Fruit fly (Drosophila melanogaster) S2 (cell line): ENCODE data around the gene euc.

Experiments
- CG8478 ChIP-seq: fragments of >200 bp; optimal IDR thresholded peaks from 2 replicates; lab custom pipeline; 2018
- CTCF ChIP-seq, 2 experiments: fragments of >200 bp; optimal IDR thresholded peaks; 2 replicates each; lab custom pipeline; 2018

Gene euc

DNA sequence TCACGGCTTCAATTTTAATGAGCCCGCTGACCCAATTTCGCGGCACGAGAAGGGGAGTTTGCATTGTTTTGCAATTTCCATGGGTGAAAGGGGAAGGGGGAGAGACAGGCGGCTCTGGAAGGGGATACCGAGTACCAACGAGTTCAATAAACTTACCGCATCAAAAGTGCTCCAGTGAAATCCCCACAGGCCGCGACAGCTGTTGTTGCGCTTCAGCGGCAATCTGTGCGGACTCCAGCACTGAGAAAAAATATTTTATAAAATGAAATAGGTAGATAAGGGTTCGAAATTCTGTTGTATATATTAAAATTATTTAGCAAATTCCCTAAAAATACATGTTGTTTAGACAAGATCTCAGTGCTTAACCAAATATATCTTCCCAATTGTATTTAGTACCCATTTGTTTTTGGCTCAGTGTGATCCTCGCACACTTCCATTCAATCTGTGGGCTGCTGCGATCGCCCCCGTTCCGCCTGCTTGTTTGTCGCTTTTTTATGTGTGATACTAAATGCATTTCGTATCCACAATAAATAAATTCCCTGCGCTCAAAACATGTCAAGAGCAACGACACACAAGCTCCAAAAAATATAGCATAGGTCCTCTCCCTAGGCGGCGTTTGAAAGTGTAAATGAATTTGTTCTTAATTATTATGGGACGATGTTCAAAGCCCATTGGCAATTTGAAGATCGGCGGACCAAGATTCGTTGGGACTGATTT, 17.1 kb upstream of the euc start:
- TF ChIP-seq CG8478 (lab: Kevin White, UChicago) (no peak), CTCF (optimal IDR thresholded peaks at IDR 0.05; lab: Kevin White, UChicago) (no peak)

DNA sequence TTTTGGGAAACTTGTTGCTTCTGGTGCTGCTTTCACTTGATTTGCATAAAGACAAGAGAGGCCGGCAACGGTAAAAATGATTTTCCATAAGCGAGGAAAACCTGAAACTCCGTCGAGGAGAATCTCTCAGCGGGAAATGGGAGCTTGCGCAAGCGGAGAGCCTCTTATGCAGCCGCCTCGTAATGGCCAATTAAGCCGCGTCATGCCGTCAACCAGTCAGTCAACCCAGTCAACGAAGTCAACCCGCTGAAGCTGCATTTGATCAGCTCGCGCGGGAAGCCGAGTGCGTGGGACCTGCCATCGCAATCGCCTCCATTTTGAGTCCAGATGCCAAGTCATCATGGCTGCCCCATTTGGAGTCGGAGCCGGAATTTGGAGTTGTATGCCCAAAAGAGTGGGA, 14.6 kb upstream of the euc start:
- TF ChIP-seq CG8478 (lab: Kevin White, UChicago) (no peak), CTCF (optimal IDR thresholded peaks at IDR 0.05; lab: Kevin White, UChicago) (no peak)

DNA sequence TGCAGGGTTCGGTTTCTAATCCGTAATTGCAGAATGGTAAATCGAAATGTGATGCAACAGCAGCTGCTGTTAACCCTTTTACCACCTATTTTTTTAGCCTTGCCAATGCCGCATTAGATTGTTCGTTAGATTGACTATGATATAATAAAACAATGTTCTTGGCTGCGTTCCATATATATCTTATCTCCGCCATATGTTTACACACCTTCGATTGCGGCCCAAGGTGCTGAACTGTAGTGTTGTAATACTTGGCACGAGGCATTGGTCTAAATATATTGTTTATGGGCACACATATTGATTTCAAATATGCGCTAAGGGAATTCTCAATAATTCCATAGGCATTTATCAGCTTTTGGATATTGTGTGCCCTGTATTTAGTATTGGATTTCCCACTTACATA, 13.1 kb upstream of the euc start:
- no peak for TF ChIP-seq CG8478 (lab: Kevin White, UChicago)
- no peak for TF ChIP-seq CTCF (optimal IDR thresholded peaks at IDR 0.05; lab: Kevin White, UChicago)

DNA sequence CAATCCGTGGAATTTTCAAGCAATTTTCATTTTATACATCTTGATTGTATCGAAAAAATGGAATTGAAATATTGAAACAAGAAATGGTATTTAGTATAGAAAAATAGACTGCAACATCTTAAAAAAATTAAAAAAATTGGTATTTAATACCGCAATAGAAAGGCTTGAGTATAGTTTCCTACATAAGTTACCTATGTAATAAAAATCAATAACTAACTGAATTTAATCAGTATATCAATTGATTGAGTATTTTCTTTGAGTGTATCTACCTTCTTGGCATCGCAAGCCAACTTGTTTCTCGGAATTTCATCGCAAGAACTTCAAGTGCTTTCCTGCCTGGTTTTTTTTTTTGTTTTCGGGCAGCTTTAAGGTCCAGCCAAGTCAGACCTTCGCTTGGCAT, 11.9 kb upstream of the euc start:
- TF ChIP-seq CTCF (optimal IDR thresholded peaks at IDR 0.05; lab: Kevin White, UChicago), result no peak
- no peak for TF ChIP-seq CG8478 (lab: Kevin White, UChicago)

DNA sequence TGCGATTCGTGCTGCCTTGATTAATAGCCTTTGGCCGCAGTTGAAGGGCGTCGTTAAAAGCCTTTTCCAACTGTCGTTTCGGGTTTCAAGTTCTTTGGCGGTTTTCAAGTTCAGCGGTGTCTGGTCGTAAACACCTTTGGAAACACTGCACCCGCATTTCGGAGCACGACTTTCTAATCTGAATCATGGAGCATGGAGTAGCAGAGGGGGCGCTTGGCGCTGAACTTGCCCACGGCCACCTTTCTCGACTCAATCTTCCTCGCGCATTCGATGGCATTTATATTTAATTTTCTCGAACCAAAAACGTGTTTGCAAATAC, 11.2 kb upstream of the euc start:
- no peak for TF ChIP-seq CG8478 (lab: Kevin White, UChicago)
- TF ChIP-seq CTCF (optimal IDR thresholded peaks at IDR 0.05; lab: Kevin White, UChicago), result no peak

DNA sequence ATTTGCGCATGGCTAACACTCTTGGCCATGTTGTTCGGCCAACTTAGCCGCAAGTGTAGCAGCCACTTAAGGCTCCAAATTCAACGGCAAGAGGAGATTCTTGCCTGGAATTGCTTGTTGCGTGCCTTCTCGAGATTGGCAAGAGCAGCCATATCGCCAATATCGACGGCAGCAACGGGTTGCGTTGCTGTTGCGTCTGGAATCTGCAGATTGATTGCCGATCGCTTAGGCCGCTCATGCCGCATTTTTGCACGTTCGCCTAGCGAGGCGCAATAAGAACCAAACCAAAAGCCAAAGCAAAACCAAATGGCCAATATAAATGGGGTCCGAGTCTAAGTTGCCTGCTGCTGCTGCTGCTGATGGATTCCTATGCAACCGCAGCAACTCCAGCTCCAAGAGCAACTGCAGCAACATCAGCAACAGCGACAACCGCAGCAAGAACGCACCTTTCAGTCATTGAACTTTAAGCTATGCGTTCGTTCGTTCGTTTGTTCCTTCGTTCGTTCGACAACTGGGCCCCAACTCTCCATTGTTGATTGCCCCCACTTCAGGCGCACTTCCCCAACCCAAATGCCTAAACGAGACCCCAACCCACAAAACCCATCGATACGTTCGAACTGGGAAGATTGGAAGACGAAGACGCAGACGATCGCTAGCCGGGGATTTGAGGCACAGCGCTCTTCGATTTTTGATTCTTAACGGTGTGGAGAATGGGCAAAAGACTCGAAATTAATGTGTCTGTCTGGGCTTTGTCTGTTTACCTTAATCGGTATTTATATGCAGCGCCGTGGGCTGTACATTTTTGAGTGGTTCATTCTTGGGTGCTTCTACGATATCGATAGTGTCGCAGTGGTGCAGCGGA, 10.6 kb upstream of the euc start:
- TF ChIP-seq CG8478 (lab: Kevin White, UChicago) (no peak), CTCF (optimal IDR thresholded peaks at IDR 0.05; lab: Kevin White, UChicago) (no peak)

DNA sequence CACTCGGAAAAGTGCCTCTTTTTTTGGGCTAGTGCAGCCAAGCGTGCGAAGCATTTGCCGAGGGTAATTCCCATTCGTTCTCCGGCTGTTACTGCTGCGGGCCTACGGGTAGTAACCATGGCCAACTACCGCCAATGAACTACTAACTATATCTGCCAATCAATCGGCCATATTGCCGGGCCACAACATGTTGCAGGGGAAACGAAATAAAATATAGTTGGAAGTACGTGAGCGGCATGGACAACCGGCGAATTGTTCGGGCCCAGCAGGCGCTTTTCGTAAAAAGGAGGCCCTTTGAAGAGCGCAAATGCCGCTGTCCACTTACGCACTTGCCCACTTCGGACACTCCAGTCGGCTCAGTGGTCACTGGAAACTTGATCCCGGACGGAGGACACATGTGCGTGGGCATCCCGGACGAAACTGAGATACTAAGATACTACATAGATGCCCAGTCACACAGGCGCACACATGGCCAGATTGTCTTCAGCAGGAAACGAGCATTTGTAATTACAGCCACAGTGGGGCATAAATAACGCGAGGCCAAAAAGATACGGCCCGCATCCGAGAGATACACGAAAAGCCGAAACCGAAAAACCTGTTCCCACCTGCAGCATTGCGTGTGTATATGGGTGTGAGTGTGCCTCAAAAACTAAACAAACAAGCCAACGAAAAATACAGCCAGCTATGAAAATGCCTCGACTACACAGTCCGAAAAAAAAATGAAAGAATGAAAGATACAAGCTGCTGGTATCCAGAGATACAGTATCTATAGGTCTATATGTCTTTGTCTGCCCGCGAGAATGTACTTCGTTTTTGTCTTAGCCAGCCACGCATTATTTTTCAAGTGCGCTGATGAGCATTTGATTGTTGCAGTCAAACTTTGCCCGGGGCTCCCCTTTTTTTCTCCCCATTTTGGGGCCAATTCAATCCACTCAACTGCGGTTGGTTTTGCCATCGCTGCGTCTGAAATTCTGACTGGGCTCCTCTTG, 9.1 kb upstream of the euc start:
- TF ChIP-seq CG8478 (lab: Kevin White, UChicago) (no peak), CTCF (optimal IDR thresholded peaks at IDR 0.05; lab: Kevin White, UChicago) (no peak)

DNA sequence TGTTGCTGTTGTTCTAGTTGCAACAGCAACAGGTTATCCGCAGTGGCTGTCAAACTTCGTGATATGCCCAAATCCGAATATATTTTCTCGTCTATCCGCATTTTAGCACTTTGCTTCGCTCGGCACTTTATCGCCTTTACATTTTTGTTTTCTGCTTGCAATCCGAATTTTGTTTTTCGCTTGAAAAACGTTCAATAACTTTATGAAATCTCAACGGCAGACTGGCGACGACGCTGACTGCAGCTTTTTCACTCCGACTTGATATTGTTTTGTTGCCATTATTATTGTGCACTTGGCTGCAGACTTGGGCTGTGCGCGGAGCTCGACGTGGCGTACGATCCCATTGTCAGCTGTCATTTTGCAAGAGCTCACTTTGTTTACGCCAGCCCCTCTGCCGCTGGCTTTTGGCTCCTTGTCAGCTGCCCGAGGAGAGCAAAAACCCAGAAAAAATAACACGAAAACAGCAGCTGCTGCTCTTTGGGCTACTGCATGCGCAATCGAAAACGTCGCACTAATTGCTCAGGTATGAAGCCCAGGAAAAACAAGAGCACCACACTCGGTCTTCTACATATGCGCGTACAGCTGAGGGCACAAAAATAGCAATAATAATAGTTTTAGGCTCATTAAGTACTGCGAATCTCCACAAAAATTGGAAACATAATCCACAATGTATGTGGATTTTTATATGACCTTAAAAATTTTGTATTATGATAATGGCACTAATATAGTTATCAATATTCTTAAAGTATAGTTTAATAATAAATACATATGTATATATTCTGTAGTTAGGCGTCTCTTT, 7.7 kb upstream of the euc start:
- TF ChIP-seq CTCF (optimal IDR thresholded peaks at IDR 0.05; lab: Kevin White, UChicago) (no peak), CG8478 (lab: Kevin White, UChicago) (no peak)

DNA sequence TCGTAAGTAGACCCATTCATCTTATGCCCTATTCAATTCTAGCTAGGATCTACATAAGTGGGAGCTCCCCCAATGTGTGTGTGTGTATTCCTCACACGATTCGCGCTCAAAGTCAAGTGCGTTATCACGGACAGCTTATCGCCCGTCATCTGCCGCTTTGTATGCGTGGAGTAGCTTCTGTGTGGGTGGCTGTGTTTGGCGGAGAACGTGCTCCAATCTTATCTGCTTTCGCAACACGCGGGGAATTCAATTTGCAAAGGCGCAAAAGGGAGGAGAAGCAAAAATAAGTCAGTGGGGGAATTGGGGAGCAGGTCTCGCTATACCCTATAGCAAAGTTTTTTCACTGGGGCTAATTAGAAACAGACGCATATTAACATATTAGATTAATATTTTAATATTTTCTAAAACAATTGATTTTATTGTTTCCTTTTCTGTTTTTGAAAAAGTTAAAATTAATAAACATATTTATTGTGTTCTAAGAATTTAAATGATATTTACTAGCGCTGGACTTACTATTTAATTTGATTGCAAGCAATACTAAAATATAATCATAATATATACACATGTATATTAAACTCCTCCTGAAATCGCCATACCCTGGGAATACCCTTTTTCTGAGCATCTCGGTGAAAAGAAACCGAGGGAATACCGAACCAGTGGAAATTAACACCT, 6.6 kb upstream of the euc start:
- TF ChIP-seq CTCF (optimal IDR thresholded peaks at IDR 0.05; lab: Kevin White, UChicago) (no peak), CG8478 (lab: Kevin White, UChicago) (no peak)

DNA sequence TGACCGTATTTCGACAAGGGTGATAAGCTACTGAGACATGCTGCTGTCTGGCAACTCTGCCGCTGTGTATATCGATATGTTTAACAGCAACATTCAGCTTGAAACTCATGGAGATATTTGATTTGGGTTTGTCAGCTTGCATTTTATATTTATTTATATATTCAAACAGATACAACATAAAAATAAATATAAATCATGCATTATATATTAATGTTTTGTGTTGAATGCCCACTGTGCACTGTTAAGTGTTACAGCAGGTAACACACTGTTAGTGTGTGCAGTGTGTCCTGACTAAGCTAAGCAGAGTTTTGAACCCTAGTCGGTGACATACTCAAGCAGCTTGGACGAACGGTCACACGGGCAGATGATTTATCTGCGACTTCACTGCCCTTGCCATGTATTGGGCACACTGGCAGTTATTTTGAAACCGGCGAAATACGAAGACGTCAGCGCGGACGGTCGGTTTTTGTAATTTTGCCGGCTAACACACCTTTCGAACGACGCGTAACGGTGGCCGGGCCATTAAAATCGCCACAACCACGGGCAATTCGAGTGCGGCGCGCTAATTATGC, 5.1 kb upstream of the euc start, which contains the start of the genes snRNP-U1-C and gukh:
TSS of gene snRNP-U1-C (minus strand) at position 37 of the 572 bp plus-strand sequence.
TSS of gene gukh (plus strand) at position 412 of the 572 bp plus-strand sequence.
- TF ChIP-seq CG8478 (lab: Kevin White, UChicago) (no peak), CTCF (optimal IDR thresholded peaks at IDR 0.05; lab: Kevin White, UChicago) (peak; percentile 74 to 79)

DNA sequence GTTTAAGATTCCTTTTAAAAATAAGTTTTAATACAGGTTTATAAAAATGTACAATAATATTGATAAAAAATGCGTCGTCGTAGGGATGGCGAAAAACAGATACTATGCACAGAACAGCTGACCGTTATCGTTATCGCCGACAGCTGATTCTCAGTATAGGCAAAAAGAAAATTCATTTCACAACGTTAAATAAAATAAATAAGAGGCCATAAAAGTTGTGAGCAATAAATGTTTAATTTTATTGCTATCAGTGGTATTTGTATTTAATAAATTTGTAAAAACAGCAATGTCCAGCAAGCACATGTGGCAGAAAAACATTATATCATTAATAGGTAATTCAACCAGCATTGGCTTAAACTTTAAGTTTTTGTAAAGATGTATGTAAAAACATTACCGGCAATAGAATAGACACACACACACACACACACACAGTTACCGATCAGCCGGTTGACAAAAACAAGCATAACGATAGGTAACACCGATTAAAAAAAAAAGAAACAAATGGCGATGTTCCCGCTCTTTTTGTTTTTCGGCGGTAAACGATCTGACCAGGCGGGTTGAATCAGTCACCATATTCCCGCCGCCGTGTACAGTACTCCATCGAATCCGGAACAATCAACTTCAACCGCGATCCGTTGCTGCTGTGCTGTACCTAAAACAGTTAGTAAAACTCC, 2.4 kb upstream of the euc start, which contains the start of the genes dnk and Smu1:
TSS of gene dnk (plus strand) at position 133 of the 674 bp plus-strand sequence.
TSS of gene Smu1 (minus strand) at position 462 of the 674 bp plus-strand sequence.
- no peak for TF ChIP-seq CG8478 (lab: Kevin White, UChicago)
- TF ChIP-seq CTCF (optimal IDR thresholded peaks at IDR 0.05; lab: Kevin White, UChicago), result no peak

DNA sequence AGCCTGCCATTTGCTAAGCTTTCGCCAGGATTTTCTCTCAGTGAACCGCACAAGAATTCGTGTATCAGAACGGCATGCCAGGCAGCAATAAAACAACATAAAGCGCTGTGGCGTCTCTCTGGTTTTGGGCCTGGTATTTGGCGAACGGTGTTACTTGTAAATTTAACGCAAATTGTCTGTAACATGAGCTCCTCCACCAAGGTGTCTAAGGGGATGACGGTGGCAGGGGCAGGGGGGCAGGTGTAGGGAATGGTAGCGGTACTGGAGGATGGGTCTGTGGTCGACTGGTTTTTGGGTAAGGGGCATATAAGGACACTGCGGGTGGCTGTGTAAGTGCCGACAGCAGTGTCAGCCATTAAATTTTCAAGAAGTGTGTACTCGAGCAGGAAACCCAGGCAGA, 13.8 kb downstream of the euc start:
- TF ChIP-seq CG8478 (lab: Kevin White, UChicago) (no peak), CTCF (optimal IDR thresholded peaks at IDR 0.05; lab: Kevin White, UChicago) (no peak)
